Fruit fly (Drosophila melanogaster) whole organism: ENCODE measurements around the gene CG4658.

ENCODE experiments used
- CG8478 ChIP-seq: fragments of >200 bp; optimal IDR thresholded peaks from 2 replicates; lab custom pipeline; 2018; ENCODE audit warnings: inconsistent platforms
- EcR ChIP-seq, 2 experiments: fragments of >200 bp; optimal IDR thresholded peaks; 2 replicates each; lab custom pipeline; 2017; ENCODE audit warnings: missing biosample characterization in 2 of 2, missing genetic modification characterization in 2 of 2, missing genetic modification reagents in 2 of 2
- pan ChIP-seq: fragments of >200 bp; optimal IDR thresholded peaks from 2 replicates; lab custom pipeline; 2017
- psq ChIP-seq: fragments of >200 bp; optimal IDR thresholded peaks from 2 replicates; lab custom pipeline; 2017

DNA sequence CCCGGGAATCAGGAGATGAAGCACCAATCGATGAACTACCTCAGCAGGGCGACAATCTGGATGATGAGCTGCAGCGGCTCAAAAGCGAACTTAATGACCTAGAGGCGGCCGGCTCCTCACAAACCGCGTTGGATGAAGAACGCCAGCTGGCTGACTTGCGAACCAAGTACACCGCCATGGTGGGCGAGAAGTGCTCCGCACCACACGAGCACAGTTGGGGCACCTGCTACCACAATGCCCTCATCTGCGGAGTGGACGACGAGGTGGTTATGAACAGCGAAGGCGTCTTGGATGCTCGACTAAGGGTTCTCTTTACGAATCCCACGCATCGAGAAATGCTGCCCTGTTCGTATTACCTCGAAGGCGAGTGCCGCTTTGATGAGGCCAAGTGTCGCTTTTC, 2.2 kb upstream of the CG4658 start:
- TF ChIP-seq pan (lab: Kevin White, UChicago) (no peak), psq (lab: Kevin White, UChicago) (no peak), EcR (GFP tag; optimal IDR thresholded peaks at IDR 0.05; lab: Kevin White, UChicago) (no peak), CG8478 (lab: Kevin White, UChicago) (no peak)
